Worm (Caenorhabditis elegans): ENCODE data around the gene gcy-12.

DNA sequence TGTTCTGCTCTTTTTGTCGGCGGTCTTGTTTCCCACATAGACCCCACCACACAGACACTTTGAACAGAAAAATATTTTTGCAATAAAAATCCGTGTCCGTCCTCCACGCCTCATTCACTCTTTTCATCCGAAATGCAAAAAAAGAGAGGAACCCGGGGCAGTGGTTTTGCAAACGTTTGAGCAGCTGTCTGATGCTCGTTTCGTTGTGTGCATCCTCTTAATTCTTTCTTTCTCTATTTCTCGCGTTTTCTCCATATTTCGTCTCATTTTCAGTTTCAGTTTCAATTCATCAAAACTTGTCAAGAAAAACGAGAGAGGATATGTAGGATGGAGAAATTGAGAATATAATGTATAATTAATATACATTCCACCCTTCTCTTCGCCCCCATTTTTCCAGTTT is 2.9 kb upstream of the gcy-12 start:
- no peak for TF ChIP-seq lin-13 (GFP tag; optimal IDR thresholded peaks at IDR 0.05)
- TF ChIP-seq nhr-77 (tag; optimal IDR thresholded peaks at IDR 0.05) = no peak
- TF ChIP-seq fos-1 (tag; optimal IDR thresholded peaks at IDR 0.05) = no peak
- no peak for TF ChIP-seq sma-9 (GFP tag; optimal IDR thresholded peaks at IDR 0.05)
- TF ChIP-seq sma-9 (tag; optimal IDR thresholded peaks at IDR 0.05) = no peak
- TF ChIP-seq nhr-11 (tag; optimal IDR thresholded peaks at IDR 0.05) = no peak
- TF ChIP-seq lin-39 (tag; optimal IDR thresholded peaks at IDR 0.05) = no peak
- no peak for TF ChIP-seq elt-3 (tag; optimal IDR thresholded peaks at IDR 0.05)
- no peak for TF ChIP-seq lsy-2 (tag; optimal IDR thresholded peaks at IDR 0.05)
- no peak for TF ChIP-seq nhr-6 (tag; optimal IDR thresholded peaks at IDR 0.05)
- TF ChIP-seq aly-2 (tag; optimal IDR thresholded peaks at IDR 0.05) = no peak
- no peak for TF ChIP-seq dmd-4 (tag; optimal IDR thresholded peaks at IDR 0.05)
- no peak for TF ChIP-seq alr-1 (tag; optimal IDR thresholded peaks at IDR 0.05)
- TF ChIP-seq F13H6.1 (tag; optimal IDR thresholded peaks at IDR 0.05) = no peak
